Fruit fly (Drosophila melanogaster): Measurements from ENCODE around the gene CG14238.

Gene CG14238

dm6 chr3R:26484511-26484910, 26.5 kb downstream of the CG14238 start:
- TF ChIP-seq noc (tag; optimal IDR thresholded peaks at IDR 0.05) = no peak

- TF ChIP-seq noc (tag; optimal IDR thresholded peaks at IDR 0.05) = no peak
These were observed 27.3 kb downstream of the CG14238 start for dm6 chr3R:26485240-26485865.

dm6 chr3R:26489456-26489855, 31.4 kb downstream of the CG14238 start:
- no peak for TF ChIP-seq noc (tag; optimal IDR thresholded peaks at IDR 0.05)

- peak; percentile 12 for TF ChIP-seq noc (tag; optimal IDR thresholded peaks at IDR 0.05)
These were observed 36.2 kb downstream of the CG14238 start for dm6 chr3R:26494247-26494646.

- TF ChIP-seq noc (tag; optimal IDR thresholded peaks at IDR 0.05) = no peak
These were observed 38.3 kb downstream of the CG14238 start for dm6 chr3R:26496356-26496755.

dm6 chr3R:26499136-26499535, 41.1 kb downstream of the CG14238 start:
- TF ChIP-seq noc (tag; optimal IDR thresholded peaks at IDR 0.05) = peak; percentile 9

DNA sequence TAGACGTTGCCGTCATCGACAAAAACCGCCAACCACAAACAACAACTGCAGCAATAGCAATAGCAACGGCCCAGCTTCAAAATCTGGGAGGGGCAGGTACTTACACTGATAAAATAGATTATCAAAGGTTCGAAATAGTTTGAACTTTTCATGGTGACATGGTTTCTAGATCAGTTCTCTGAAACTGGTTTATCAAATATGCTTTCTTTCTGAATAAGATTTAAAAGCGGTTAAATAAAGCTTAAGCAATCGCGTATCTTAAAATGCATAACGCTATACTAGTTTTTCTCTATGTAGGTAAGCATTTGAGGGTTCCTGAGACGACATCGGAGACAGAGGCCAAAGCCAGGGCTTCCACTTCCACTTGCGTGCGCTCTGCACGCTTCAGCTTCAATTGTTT, 42.3 kb downstream of the CG14238 start:
- TF ChIP-seq noc (tag; optimal IDR thresholded peaks at IDR 0.05) = no peak

DNA sequence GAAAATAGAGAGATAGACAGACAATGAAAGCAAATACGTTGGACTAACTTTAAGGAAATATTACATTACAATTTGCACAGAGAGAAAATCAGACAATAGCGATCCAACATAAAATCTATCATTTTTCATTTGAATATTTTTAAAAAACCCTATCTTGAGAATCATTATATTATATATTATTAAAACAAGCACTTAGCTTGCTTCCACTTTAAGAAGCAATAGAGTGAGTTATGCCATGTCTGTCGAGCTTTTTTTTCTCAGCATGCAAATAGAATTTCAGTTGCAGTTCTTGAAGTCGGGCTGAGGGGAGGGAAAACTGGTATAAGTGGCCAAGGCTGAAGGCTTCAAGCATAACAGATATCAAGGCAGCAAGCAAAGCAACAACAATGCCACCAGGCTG, 44.0 kb downstream of the CG14238 start:
- no peak for TF ChIP-seq noc (tag; optimal IDR thresholded peaks at IDR 0.05)

- TF ChIP-seq noc (tag; optimal IDR thresholded peaks at IDR 0.05) = no peak
These were observed 44.9 kb downstream of the CG14238 start for dm6 chr3R:26502907-26503306.

DNA sequence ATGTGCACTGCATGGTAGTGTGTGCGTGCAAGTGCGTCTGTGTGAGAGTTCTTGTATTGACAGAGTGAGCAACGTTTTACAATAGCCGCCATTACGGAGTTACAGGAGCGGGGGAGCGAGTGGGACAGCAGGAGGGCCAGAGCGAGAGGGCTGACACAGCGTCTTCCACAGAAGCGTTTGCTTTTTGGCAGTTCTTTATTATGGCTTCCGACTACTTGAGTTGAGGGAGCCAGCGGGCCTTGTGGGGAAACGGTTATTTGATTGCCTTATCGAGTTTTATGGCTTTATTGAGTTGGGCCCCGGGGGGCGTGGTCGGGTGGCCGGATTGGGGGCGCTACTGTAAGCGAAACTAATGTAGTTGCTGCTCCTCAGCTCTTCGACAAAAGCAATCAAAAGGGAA, 45.3 kb downstream of the CG14238 start:
- no peak for TF ChIP-seq noc (tag; optimal IDR thresholded peaks at IDR 0.05)

DNA sequence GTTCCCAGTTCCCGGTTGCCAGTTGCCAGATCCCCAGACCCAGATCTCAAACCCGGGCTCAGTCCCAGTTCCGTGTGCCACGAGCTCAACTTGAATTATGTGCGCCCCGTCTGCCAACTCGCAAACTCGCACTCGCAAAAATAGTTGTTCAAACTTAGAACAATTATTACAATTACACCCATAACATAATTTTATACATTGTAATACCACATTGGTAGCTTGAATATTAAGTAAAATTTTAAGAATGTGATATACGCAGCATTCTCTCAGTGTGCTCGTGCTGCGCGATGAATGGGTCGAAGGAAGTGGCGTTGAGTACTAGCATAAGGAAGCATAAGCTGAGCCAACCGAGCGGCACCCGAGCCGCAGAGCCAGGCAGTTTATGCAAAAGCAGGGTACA, 49.8 kb downstream of the CG14238 start:
- TF ChIP-seq noc (tag; optimal IDR thresholded peaks at IDR 0.05) = no peak
